Fruit fly (Drosophila melanogaster): ENCODE data around the gene Ssl2.

Ssl2 gene

DNA sequence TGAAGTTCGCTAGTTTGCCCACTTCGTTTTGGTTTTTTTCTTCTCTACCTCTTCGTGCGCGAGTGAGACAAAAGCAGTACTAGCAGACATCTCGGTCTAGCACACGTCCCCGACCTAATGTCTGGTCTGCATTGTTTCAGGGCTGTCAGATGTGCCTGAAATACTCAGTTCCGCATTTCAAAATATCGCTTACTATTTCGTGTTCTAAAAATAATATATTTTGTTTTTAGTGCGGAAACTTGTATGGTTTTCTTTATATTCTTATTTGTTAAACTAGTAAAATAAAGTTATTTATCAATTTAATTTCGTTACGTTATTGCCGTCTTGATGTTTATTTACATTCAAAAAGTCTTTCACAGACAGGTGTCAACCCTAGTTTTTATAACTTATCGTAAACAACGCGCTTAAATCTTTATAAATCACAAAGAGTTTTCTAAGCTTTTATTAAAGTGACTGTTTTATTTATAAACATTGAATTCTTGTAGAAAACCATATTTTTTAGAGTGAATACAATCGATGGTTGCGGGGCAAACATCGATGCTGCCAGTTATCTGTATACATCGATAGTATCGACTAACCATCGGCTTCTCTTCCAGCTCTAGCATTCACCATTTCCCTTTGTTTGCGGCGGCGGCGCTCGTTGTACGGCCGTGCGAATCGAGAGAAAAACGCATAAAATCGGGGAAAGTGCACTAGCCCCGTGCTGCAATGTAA is 30.9 kb upstream of the Ssl2 start (continued):
- peak; percentile 61 for TF ChIP-seq dsf (GFP tag; optimal IDR thresholded peaks at IDR 0.05; ENCODE audit: borderline replicate concordance)
- TF ChIP-seq Vsx2 (GFP tag; optimal IDR thresholded peaks at IDR 0.05; ENCODE audit: partially characterized antibody): no peak
- TF ChIP-seq woc (GFP tag; optimal IDR thresholded peaks at IDR 0.05): peak; percentile 73
- TF ChIP-seq Mio (GFP tag; optimal IDR thresholded peaks at IDR 0.05): no peak

DNA sequence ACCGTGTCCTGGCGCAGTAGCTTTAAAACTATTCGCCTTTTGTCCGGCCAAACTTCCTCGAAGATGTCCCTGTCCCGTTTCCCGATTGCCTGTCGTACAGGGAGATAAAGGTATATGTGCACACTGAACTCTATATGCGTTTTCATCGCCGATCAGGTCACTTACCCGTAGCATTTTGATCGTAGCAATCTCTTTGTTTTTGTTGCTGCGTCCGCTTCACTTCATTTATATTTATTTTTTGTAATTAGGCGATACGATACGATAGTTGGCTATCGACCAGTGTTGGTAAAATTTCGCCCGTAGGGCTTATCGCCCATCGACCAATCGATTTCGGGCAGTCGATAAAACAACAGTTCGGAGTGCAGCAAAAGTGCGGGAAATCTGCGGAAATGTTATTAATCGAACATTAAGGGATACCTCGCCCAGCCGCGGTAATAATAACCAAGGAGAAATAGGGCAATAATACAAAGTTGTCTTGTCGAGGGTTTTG is 30.3 kb upstream of the Ssl2 start, which contains the start of the genes Cul5 and Bicra:
Gene Cul5, minus strand, starts transcription at position 259 of the 490 bp plus-strand sequence.
Gene Bicra, plus strand, starts transcription at position 324 of the 490 bp plus-strand sequence.
- peak; percentile 20 for TF ChIP-seq CG32264 (GFP tag; optimal IDR thresholded peaks at IDR 0.05)
- peak; percentile 39 for TF ChIP-seq Hr83 (GFP tag; optimal IDR thresholded peaks at IDR 0.05; ENCODE audit: poor library complexity, severe bottlenecking)
- no peak for TF ChIP-seq Rel (GFP tag; optimal IDR thresholded peaks at IDR 0.05)
- TF ChIP-seq Rel (tag; optimal IDR thresholded peaks at IDR 0.05): peak; percentile 49
- TF ChIP-seq br (GFP tag; optimal IDR thresholded peaks at IDR 0.05): no peak
- peak; percentile 62 for TF ChIP-seq Vsx2 (GFP tag; optimal IDR thresholded peaks at IDR 0.05; ENCODE audit: partially characterized antibody)
- TF ChIP-seq rgr (GFP tag; optimal IDR thresholded peaks at IDR 0.05): peak; percentile 16
- TF ChIP-seq h (GFP tag; optimal IDR thresholded peaks at IDR 0.05): peak; percentile 44
- no peak for TF ChIP-seq psq (GFP tag; optimal IDR thresholded peaks at IDR 0.05)

DNA sequence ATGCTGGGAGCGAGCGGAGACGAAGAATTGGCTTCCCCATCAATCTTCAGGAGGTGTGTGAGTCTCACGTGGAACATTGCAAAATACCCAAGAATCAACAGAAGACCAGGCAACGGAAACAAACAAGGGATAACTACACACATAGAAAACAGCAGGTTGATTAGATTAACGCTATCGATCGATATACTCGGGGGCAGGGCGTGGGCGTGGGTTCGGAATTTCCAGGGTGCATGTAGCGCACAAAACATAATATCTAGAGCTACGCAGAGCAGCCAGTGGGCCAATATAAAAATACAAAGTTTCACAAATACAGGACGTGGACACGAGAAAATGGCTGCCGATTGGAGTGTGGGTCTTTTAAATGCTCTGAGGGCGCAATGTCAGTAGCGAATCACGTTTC is 26.9 kb upstream of the Ssl2 start:
- no peak for TF ChIP-seq sv (GFP tag; optimal IDR thresholded peaks at IDR 0.05)
- no peak for TF ChIP-seq dl (GFP tag; optimal IDR thresholded peaks at IDR 0.05; ENCODE audit: insufficient read depth in 1 of 2, partially characterized antibody in 2 of 2)
- TF ChIP-seq woc (GFP tag; optimal IDR thresholded peaks at IDR 0.05): no peak
- TF ChIP-seq h (GFP tag; optimal IDR thresholded peaks at IDR 0.05): no peak
- TF ChIP-seq pan (optimal IDR thresholded peaks at IDR 0.05): no peak
- TF ChIP-seq Dfd (GFP tag; optimal IDR thresholded peaks at IDR 0.05): no peak
- no peak for TF ChIP-seq rgr (GFP tag; optimal IDR thresholded peaks at IDR 0.05)
- TF ChIP-seq Sp1 (GFP tag; optimal IDR thresholded peaks at IDR 0.05): no peak
- no peak for TF ChIP-seq CG32264 (GFP tag; optimal IDR thresholded peaks at IDR 0.05)
- TF ChIP-seq CG9705 (GFP tag; optimal IDR thresholded peaks at IDR 0.05): no peak
- no peak for TF ChIP-seq Hr83 (GFP tag; optimal IDR thresholded peaks at IDR 0.05; ENCODE audit: poor library complexity, severe bottlenecking)
- no peak for TF ChIP-seq Myc (optimal IDR thresholded peaks at IDR 0.05)
- TF ChIP-seq fru (GFP tag; optimal IDR thresholded peaks at IDR 0.05): no peak
- no peak for TF ChIP-seq GATAd (GFP tag; optimal IDR thresholded peaks at IDR 0.05)

DNA sequence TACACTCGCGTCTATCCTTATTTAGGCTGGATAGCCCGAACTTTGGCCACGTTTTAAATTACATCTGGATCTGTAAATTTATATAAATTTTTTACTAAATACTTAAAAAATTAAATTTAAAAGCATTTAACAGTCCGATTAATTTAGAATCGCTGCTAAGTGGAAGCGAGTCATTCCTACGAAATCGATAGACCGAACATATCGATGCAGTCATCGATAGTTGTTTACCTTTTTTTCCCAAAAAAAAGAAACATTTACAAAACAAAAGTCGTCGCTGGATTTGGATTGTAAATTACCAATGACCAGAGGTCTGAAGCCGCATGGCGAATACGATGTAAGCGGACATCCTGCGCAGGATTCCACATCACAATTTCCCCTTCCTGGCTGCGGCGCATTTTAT is 23.3 kb upstream of the Ssl2 start, which contains the start of gene Sirt7:
Gene Sirt7, plus strand, starts transcription at position 218 of the 400 bp plus-strand sequence.
- TF ChIP-seq Myc (optimal IDR thresholded peaks at IDR 0.05) (no peak), h (GFP tag; optimal IDR thresholded peaks at IDR 0.05) (no peak), Dfd (GFP tag; optimal IDR thresholded peaks at IDR 0.05) (no peak), Hr83 (GFP tag; optimal IDR thresholded peaks at IDR 0.05; ENCODE audit: poor library complexity, severe bottlenecking) (no peak), Vsx2 (GFP tag; optimal IDR thresholded peaks at IDR 0.05; ENCODE audit: partially characterized antibody) (peak; percentile 72), Mio (GFP tag; optimal IDR thresholded peaks at IDR 0.05) (no peak), HLH106 (tag; optimal IDR thresholded peaks at IDR 0.05) (peak; percentile 18), foxo (GFP tag; optimal IDR thresholded peaks at IDR 0.05) (no peak), dl (GFP tag; optimal IDR thresholded peaks at IDR 0.05; ENCODE audit: insufficient read depth in 1 of 2, partially characterized antibody in 2 of 2) (no peak), pan (optimal IDR thresholded peaks at IDR 0.05) (no peak), Sp1 (GFP tag; optimal IDR thresholded peaks at IDR 0.05) (peak; percentile 63)

DNA sequence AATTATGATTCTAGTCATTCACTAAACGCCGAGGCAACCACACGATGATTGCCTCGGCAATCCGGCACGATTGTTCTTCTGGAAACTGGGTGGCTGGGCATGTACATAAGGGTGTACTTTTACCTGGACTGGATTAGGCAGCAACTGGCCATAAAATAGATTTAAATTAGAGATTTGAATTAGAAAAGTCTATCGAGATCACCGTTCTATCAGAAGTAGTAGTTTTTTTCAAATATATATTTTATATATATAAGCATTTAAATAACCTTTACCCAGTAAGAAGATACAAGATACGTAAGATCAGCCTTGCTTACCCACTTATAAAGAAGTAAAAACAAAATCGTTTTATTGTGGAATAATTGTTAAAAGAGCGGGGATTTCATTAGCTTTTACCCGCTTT is 21.6 kb upstream of the Ssl2 start, which contains the start of gene CG11843:
Gene CG11843, plus strand, starts transcription at position 301 of the 400 bp plus-strand sequence.
- TF ChIP-seq ey (GFP tag; optimal IDR thresholded peaks at IDR 0.05): no peak

DNA sequence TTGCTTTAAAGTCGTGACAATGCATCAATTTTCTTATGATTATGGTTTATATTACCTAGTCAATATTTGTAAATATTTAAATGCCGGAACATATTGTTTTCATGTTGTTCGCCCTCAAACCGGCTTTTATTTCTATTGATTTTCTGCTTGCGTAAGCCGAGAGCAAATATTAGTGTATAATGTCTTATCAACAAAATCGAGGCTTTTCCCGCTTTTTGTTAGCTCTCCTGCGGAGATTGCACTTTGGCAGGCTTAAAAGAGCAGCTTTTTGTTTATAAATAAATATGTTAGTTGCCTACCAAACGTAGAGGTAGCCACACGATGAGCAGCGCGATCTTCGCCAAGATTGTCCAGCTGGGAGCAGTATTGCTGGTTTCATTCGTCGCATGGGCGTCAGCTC is 19.9 kb upstream of the Ssl2 start, which contains the start of gene CG11842:
Gene CG11842, plus strand, starts transcription at position 301 of the 400 bp plus-strand sequence.
- TF ChIP-seq Hnf4 (GFP tag; optimal IDR thresholded peaks at IDR 0.05) (no peak), rgr (GFP tag; optimal IDR thresholded peaks at IDR 0.05) (no peak), Jra (GFP tag; optimal IDR thresholded peaks at IDR 0.05) (no peak), ey (GFP tag; optimal IDR thresholded peaks at IDR 0.05) (no peak), Sp1 (GFP tag; optimal IDR thresholded peaks at IDR 0.05) (no peak), dl (GFP tag; optimal IDR thresholded peaks at IDR 0.05; ENCODE audit: insufficient read depth in 1 of 2, partially characterized antibody in 2 of 2) (no peak), h (GFP tag; optimal IDR thresholded peaks at IDR 0.05) (no peak), CG9705 (GFP tag; optimal IDR thresholded peaks at IDR 0.05) (no peak), fru (GFP tag; optimal IDR thresholded peaks at IDR 0.05) (no peak), dsf (GFP tag; optimal IDR thresholded peaks at IDR 0.05; ENCODE audit: borderline replicate concordance) (no peak), Myc (optimal IDR thresholded peaks at IDR 0.05) (no peak), foxo (GFP tag; optimal IDR thresholded peaks at IDR 0.05) (no peak), br (GFP tag; optimal IDR thresholded peaks at IDR 0.05) (no peak), Mio (GFP tag; optimal IDR thresholded peaks at IDR 0.05) (no peak), Vsx2 (GFP tag; optimal IDR thresholded peaks at IDR 0.05; ENCODE audit: partially characterized antibody) (no peak), Dif (GFP tag; optimal IDR thresholded peaks at IDR 0.05; ENCODE audit: partially characterized antibody) (no peak), usp (GFP tag; optimal IDR thresholded peaks at IDR 0.05) (no peak), Rel (GFP tag; optimal IDR thresholded peaks at IDR 0.05) (no peak), Rel (tag; optimal IDR thresholded peaks at IDR 0.05) (no peak), Abd-B (GFP tag; optimal IDR thresholded peaks at IDR 0.05) (no peak)
